Worm (Caenorhabditis elegans): ENCODE results near the gene C05C12.5.

- no peak for TF ChIP-seq aly-2 (tag; optimal IDR thresholded peaks at IDR 0.05)
- TF ChIP-seq lin-11 (tag; optimal IDR thresholded peaks at IDR 0.05) = no peak
- TF ChIP-seq elt-3 (tag; optimal IDR thresholded peaks at IDR 0.05) = no peak
- no peak for TF ChIP-seq lin-39 (tag; optimal IDR thresholded peaks at IDR 0.05)
- no peak for TF ChIP-seq mdl-1 (tag; optimal IDR thresholded peaks at IDR 0.05)
- no peak for TF ChIP-seq dmd-4 (tag; optimal IDR thresholded peaks at IDR 0.05)
- peak; percentile 67 for TF ChIP-seq fos-1 (tag; optimal IDR thresholded peaks at IDR 0.05)
- no peak for TF ChIP-seq ama-1 (optimal IDR thresholded peaks at IDR 0.05)
- no peak for TF ChIP-seq nhr-12 (tag; optimal IDR thresholded peaks at IDR 0.05)
- no peak for TF ChIP-seq unc-39 (tag; optimal IDR thresholded peaks at IDR 0.05)
- no peak for TF ChIP-seq sem-4 (tag; optimal IDR thresholded peaks at IDR 0.05)
- no peak for TF ChIP-seq ztf-11 (tag; optimal IDR thresholded peaks at IDR 0.05)
- TF ChIP-seq ceh-16 (tag; optimal IDR thresholded peaks at IDR 0.05) = no peak
These were observed 37.4 kb upstream of the C05C12.5 start, which contains the start of the genes B0035.15 and dnj-1 for ce11 chrIV:11298154-11299086.

All from whole organism, L2 larva.